Worm (Caenorhabditis elegans) whole organism, L1 larva: ENCODE results near the gene rpl-33.

Source experiments
- C04F5.9 ChIP-seq: sonication (generic microtip); optimal IDR thresholded peaks from 2 replicates; lab custom pipeline; 2016; ENCODE audit warnings: missing genetic modification characterization, missing compliant biosample characterization
- C16A3.4 ChIP-seq: fragments of 150-350 bp; optimal IDR thresholded peaks from 2 replicates; lab custom pipeline; 2014; ENCODE audit warnings: missing biosample characterization, missing genetic modification characterization
- F16B12.6 ChIP-seq: fragments of 150-350 bp; optimal IDR thresholded peaks from 2 replicates; lab custom pipeline; 2014; ENCODE audit warnings: missing biosample characterization, missing genetic modification characterization
- Y116A8C.19 ChIP-seq: sonication (generic microtip); optimal IDR thresholded peaks from 2 replicates; lab custom pipeline; 2016; ENCODE audit warnings: missing compliant biosample characterization, missing genetic modification characterization, borderline replicate concordance
- aha-1 ChIP-seq: fragments of 150-350 bp; optimal IDR thresholded peaks from 2 replicates; lab custom pipeline; 2014; ENCODE audit warnings: missing biosample characterization, missing genetic modification characterization
- alr-1 ChIP-seq: fragments of 200-800 bp; sonication (Bioruptor generic); optimal IDR thresholded peaks from 2 replicates; lab custom pipeline; 2018; ENCODE audit warnings: borderline replicate concordance, mild to moderate bottlenecking, missing genetic modification characterization, missing compliant biosample characterization
- ceh-82 ChIP-seq, 3 experiments: fragments of 150-350 bp in 1 of 3; sonication (generic microtip) in 2 of 3; optimal IDR thresholded peaks; 2 replicates each; lab custom pipeline; 2014 to 2017; ENCODE audit warnings: missing biosample characterization in 3 of 3, missing genetic modification characterization in 3 of 3
- ceh-88 ChIP-seq: fragments of 200-800 bp; sonication (Bioruptor generic); IDR thresholded peaks from 2 replicates; pipeline ENCODE4 v1.3.6; 2022; ENCODE audit warnings: missing genetic modification characterization, missing compliant biosample characterization
- ceh-90 ChIP-seq: sonication (generic microtip); optimal IDR thresholded peaks from 2 replicates; lab custom pipeline; 2016; ENCODE audit warnings: missing genetic modification characterization, missing compliant biosample characterization
- ces-1 ChIP-seq: fragments of 150-350 bp; optimal IDR thresholded peaks from 2 replicates; lab custom pipeline; 2014; ENCODE audit warnings: missing biosample characterization, missing genetic modification reagents, missing genetic modification characterization
- dpl-1 ChIP-seq, 3 experiments: fragments of 150-350 bp in 2 of 3; sonication (generic microtip) in 1 of 3; optimal IDR thresholded peaks; 2 replicates each; lab custom pipeline; 2014 to 2017; ENCODE audit warnings: missing biosample characterization in 3 of 3, missing genetic modification characterization in 3 of 3, missing genetic modification reagents in 3 of 3
- efl-1 ChIP-seq, 4 experiments: fragments of 150-350 bp; optimal IDR thresholded peaks in 3 of 4; peaks in 1 of 4; 1 replicate in 1 of 4; 2 replicates in 3 of 4; lab custom pipeline; 2014; ENCODE audit warnings: missing biosample characterization in 2 of 4, missing genetic modification characterization in 2 of 4, missing genetic modification reagents in 2 of 4
- efl-3 ChIP-seq: fragments of 200-800 bp; sonication (Bioruptor generic); optimal IDR thresholded peaks from 2 replicates; lab custom pipeline; 2018; ENCODE audit warnings: mild to moderate bottlenecking, missing genetic modification characterization, missing compliant biosample characterization
- egl-13 ChIP-seq: sonication (generic microtip); optimal IDR thresholded peaks from 2 replicates; lab custom pipeline; 2016; ENCODE audit warnings: missing genotype, missing genetic modification reagents, missing genetic modification characterization, missing compliant biosample characterization
- elt-2 ChIP-seq: sonication (generic microtip); optimal IDR thresholded peaks from 2 replicates; lab custom pipeline; 2016; ENCODE audit warnings: missing genetic modification characterization, mild to moderate bottlenecking, inconsistent platforms, missing compliant biosample characterization, missing genetic modification reagents
- elt-3 ChIP-seq, 6 experiments: fragments of 150-350 bp in 1 of 6; sonication (generic microtip); optimal IDR thresholded peaks; 2 replicates each; lab custom pipeline; 2017 to 2018; ENCODE audit warnings: missing biosample characterization in 6 of 6, missing genetic modification characterization in 6 of 6, inconsistent platforms in 1 of 6
- fkh-10 ChIP-seq: sonication (generic microtip); optimal IDR thresholded peaks from 2 replicates; lab custom pipeline; 2017; ENCODE audit warnings: missing biosample characterization, missing genetic modification reagents, missing genetic modification characterization
- fkh-4 ChIP-seq: sonication (generic microtip); optimal IDR thresholded peaks from 2 replicates; lab custom pipeline; 2016; ENCODE audit warnings: missing compliant biosample characterization, missing genetic modification characterization, borderline replicate concordance
- hpl-2 ChIP-seq: fragments of 150-350 bp; optimal IDR thresholded peaks from 2 replicates; lab custom pipeline; 2014; ENCODE audit warnings: missing biosample characterization, missing genetic modification reagents, missing genetic modification characterization
- isw-1 ChIP-seq: fragments of 200-800 bp; sonication (Bioruptor generic); IDR thresholded peaks from 2 replicates; pipeline ENCODE4 v1.3.6; 2022; ENCODE audit warnings: missing genetic modification characterization, missing compliant biosample characterization
- jun-1 ChIP-seq: fragments of 150-350 bp; optimal IDR thresholded peaks from 2 replicates; lab custom pipeline; 2014; ENCODE audit warnings: missing biosample characterization, missing genetic modification reagents, missing genetic modification characterization
- lin-13 ChIP-seq: fragments of 150-350 bp; optimal IDR thresholded peaks from 2 replicates; lab custom pipeline; 2014; ENCODE audit warnings: missing biosample characterization, missing genetic modification reagents, missing genetic modification characterization
- lin-15B ChIP-seq: fragments of 150-350 bp; sonication (generic microtip); optimal IDR thresholded peaks from 3 replicates; lab custom pipeline; 2014; ENCODE audit warnings: missing biosample characterization, missing genetic modification characterization
- lin-39 ChIP-seq: fragments of 150-350 bp; optimal IDR thresholded peaks from 2 replicates; lab custom pipeline; 2014; ENCODE audit warnings: missing biosample characterization, missing genetic modification reagents, missing genetic modification characterization
- mab-9 ChIP-seq: fragments of 200-800 bp; sonication (Bioruptor generic); IDR thresholded peaks from 2 replicates; pipeline ENCODE4 v1.3.6; 2022; ENCODE audit warnings: missing genetic modification reagents, missing genetic modification characterization, missing compliant biosample characterization
- mef-2 ChIP-seq: fragments of 150-350 bp; optimal IDR thresholded peaks from 2 replicates; lab custom pipeline; 2014; ENCODE audit warnings: missing biosample characterization, missing genetic modification characterization
- mep-1 ChIP-seq: fragments of 150-350 bp; optimal IDR thresholded peaks from 2 replicates; lab custom pipeline; 2014; ENCODE audit warnings: missing biosample characterization, missing genetic modification characterization
- nhr-19 ChIP-seq: fragments of 200-800 bp; sonication (Bioruptor generic); conservative IDR thresholded peaks from 2 replicates; pipeline ENCODE4 v1.3.6; 2022; ENCODE audit warnings: missing genetic modification characterization, missing compliant biosample characterization
- nhr-20 ChIP-seq: sonication (generic microtip); optimal IDR thresholded peaks from 2 replicates; lab custom pipeline; 2016; ENCODE audit warnings: mild to moderate bottlenecking, missing genetic modification characterization, missing compliant biosample characterization
- nhr-28 ChIP-seq: fragments of 150-350 bp; optimal IDR thresholded peaks from 2 replicates; lab custom pipeline; 2014; ENCODE audit warnings: missing biosample characterization, missing genetic modification characterization
- nhr-71 ChIP-seq: sonication (generic microtip); optimal IDR thresholded peaks from 2 replicates; lab custom pipeline; 2016; ENCODE audit warnings: mild to moderate bottlenecking, missing genetic modification characterization, moderate library complexity, missing compliant biosample characterization
- nhr-76 ChIP-seq: sonication (generic microtip); optimal IDR thresholded peaks from 2 replicates; lab custom pipeline; 2017; ENCODE audit warnings: missing biosample characterization, missing genetic modification characterization
- nhr-77 ChIP-seq: fragments of 150-350 bp; optimal IDR thresholded peaks from 2 replicates; lab custom pipeline; 2014; ENCODE audit warnings: missing biosample characterization, missing genetic modification characterization
- nhr-84 ChIP-seq: sonication (generic microtip); optimal IDR thresholded peaks from 2 replicates; lab custom pipeline; 2017; ENCODE audit warnings: missing biosample characterization, missing genetic modification characterization
- nhr-85 ChIP-seq: sonication (generic microtip); peaks from one replicate; lab custom pipeline; 2016; ENCODE audit warnings: missing genetic modification characterization, inconsistent platforms, missing compliant biosample characterization
- nhr-90 ChIP-seq: sonication (generic microtip); optimal IDR thresholded peaks from 2 replicates; lab custom pipeline; 2016; ENCODE audit warnings: mild to moderate bottlenecking, missing genetic modification characterization, missing compliant biosample characterization; ENCODE audit not compliant: poor library complexity
- pag-3 ChIP-seq: sonication (generic microtip); optimal IDR thresholded peaks from 2 replicates; lab custom pipeline; 2017; ENCODE audit warnings: missing genetic modification characterization, mild to moderate bottlenecking, missing compliant biosample characterization, antibody characterized with exemption, borderline replicate concordance; ENCODE audit not compliant: insufficient read depth
- pax-3 ChIP-seq: fragments of 200-800 bp; sonication (Bioruptor generic); optimal IDR thresholded peaks from 2 replicates; lab custom pipeline; 2018; ENCODE audit warnings: mild to moderate bottlenecking, missing genetic modification characterization, moderate library complexity, missing compliant biosample characterization
- pqm-1 ChIP-seq: sonication (generic microtip); optimal IDR thresholded peaks from 3 replicates; lab custom pipeline; 2017; ENCODE audit warnings: missing biosample characterization, missing genetic modification characterization
- skn-1 ChIP-seq: fragments of 150-350 bp; optimal IDR thresholded peaks from 2 replicates; lab custom pipeline; 2014; ENCODE audit warnings: missing biosample characterization, missing genetic modification characterization
- snpc-4 ChIP-seq: fragments of 150-350 bp; optimal IDR thresholded peaks from 2 replicates; lab custom pipeline; 2014; ENCODE audit warnings: missing biosample characterization, missing genetic modification characterization
- snu-23 ChIP-seq: sonication (generic microtip); optimal IDR thresholded peaks from 2 replicates; lab custom pipeline; 2016; ENCODE audit warnings: missing genetic modification characterization, missing compliant biosample characterization
- sox-4 ChIP-seq: sonication (generic microtip); optimal IDR thresholded peaks from 2 replicates; lab custom pipeline; 2016; ENCODE audit warnings: missing genetic modification characterization, missing compliant biosample characterization
- sptf-1 ChIP-seq: fragments of 150-350 bp; optimal IDR thresholded peaks from 2 replicates; lab custom pipeline; 2014; ENCODE audit warnings: missing biosample characterization, missing genetic modification characterization
- sup-37 ChIP-seq: fragments of 200-800 bp; sonication (Bioruptor generic); optimal IDR thresholded peaks from 2 replicates; lab custom pipeline; 2018; ENCODE audit warnings: mild to moderate bottlenecking, missing genetic modification characterization, missing compliant biosample characterization
- unc-30 ChIP-seq: sonication (generic microtip); optimal IDR thresholded peaks from 2 replicates; lab custom pipeline; 2017; ENCODE audit warnings: missing biosample characterization, missing genetic modification characterization
- unc-86 ChIP-seq: sonication (generic microtip); optimal IDR thresholded peaks from 2 replicates; lab custom pipeline; 2016; ENCODE audit warnings: missing genetic modification characterization, missing compliant biosample characterization
- unc-98 ChIP-seq: fragments of 200-800 bp; sonication (Bioruptor generic); IDR thresholded peaks from 2 replicates; pipeline ENCODE4 v1.3.6; 2022; ENCODE audit warnings: missing genetic modification characterization, missing compliant biosample characterization
- vab-15 ChIP-seq: sonication (generic microtip); optimal IDR thresholded peaks from 2 replicates; lab custom pipeline; 2017; ENCODE audit warnings: missing genotype, mild to moderate bottlenecking, missing genetic modification characterization, missing compliant biosample characterization
- xbp-1 ChIP-seq: sonication (generic microtip); optimal IDR thresholded peaks from 2 replicates; lab custom pipeline; 2016; ENCODE audit warnings: missing genetic modification characterization, missing compliant biosample characterization
- ztf-4 ChIP-seq: fragments of 150-350 bp; optimal IDR thresholded peaks from 2 replicates; lab custom pipeline; 2014; ENCODE audit warnings: missing biosample characterization, missing genetic modification characterization

The rpl-33 gene

ce11 chrII:7104794-7105613, at the start of gene rpl-33, which contains the start of gene farl-11:
TSS of gene rpl-33 (plus strand) at chrII:7105563.
TSS of gene farl-11 (minus strand) at chrII:7105035.
- TF ChIP-seq ceh-88 (GFP tag; lab: Robert Waterston, UW), result peak; percentile 26; the same call in 1 of the 2 replicates
- peak; percentile 77 for TF ChIP-seq nhr-19 (GFP tag; lab: Robert Waterston, UW)
- TF ChIP-seq pqm-1, result no peak
- peak; percentile 95 for TF ChIP-seq C16A3.4 (tag; lab: Kevin White, UChicago)
- TF ChIP-seq aha-1 (tag; lab: Kevin White, UChicago), result no peak
- TF ChIP-seq sup-37 (GFP tag; lab: Kevin White, UChicago), result no peak
- no peak for TF ChIP-seq vab-15 (tag; lab: Kevin White, UChicago)
- TF ChIP-seq elt-2 (tag; lab: Kevin White, UChicago), result peak; percentile 15
- TF ChIP-seq pax-3 (tag; lab: Kevin White, UChicago), result peak; percentile 34
- no peak for TF ChIP-seq pag-3 (tag; lab: Kevin White, UChicago)
- TF ChIP-seq unc-98 (GFP tag; lab: Robert Waterston, UW), result no peak
- peak; percentile 79 for TF ChIP-seq lin-13
- TF ChIP-seq nhr-76 (tag; lab: Kevin White, UChicago), result no peak
- TF ChIP-seq unc-30, result no peak
- peak; percentile 68 for TF ChIP-seq nhr-90 (tag; lab: Kevin White, UChicago)
- TF ChIP-seq unc-86 (tag; lab: Kevin White, UChicago), result peak; percentile 68
- TF ChIP-seq fkh-10 (GFP tag; lab: Kevin White, UChicago), result peak; percentile 33
- peak; percentile 60 for TF ChIP-seq jun-1 (tag; lab: Kevin White, UChicago)
- TF ChIP-seq nhr-85, result peak; percentile 90
- TF ChIP-seq ces-1 (GFP tag; lab: Kevin White, UChicago), result no peak
- TF ChIP-seq mep-1 (tag; lab: Kevin White, UChicago), result peak; percentile 96
- peak; percentile 45 for TF ChIP-seq sox-4 (tag; lab: Kevin White, UChicago)
- TF ChIP-seq Y116A8C.19 (tag; lab: Kevin White, UChicago), result no peak
- TF ChIP-seq alr-1 (tag; lab: Kevin White, UChicago), result no peak
- TF ChIP-seq isw-1 (GFP tag; lab: Robert Waterston, UW), result peak; percentile 80
- TF ChIP-seq nhr-28 (tag; lab: Kevin White, UChicago), result no peak
- TF ChIP-seq snu-23 (GFP tag; lab: Kevin White, UChicago), result peak; percentile 92
- no peak for TF ChIP-seq mef-2 (tag; lab: Kevin White, UChicago)
- no peak for TF ChIP-seq nhr-84
- peak; percentile 81 for TF ChIP-seq xbp-1 (tag; lab: Kevin White, UChicago)
- TF ChIP-seq lin-15B (tag; lab: Kevin White, UChicago), result peak; percentile 98
- peak; percentile 86 for TF ChIP-seq nhr-20 (tag; lab: Kevin White, UChicago)
- peak; percentile 30 for TF ChIP-seq lin-39 (tag; lab: Kevin White, UChicago)
- TF ChIP-seq ztf-4 (tag; lab: Kevin White, UChicago), result no peak
- peak; percentile 73 for TF ChIP-seq snpc-4 (tag; lab: Kevin White, UChicago)
- peak; percentile 75 to 83 (median 81) for TF ChIP-seq dpl-1 (GFP tag; optimal IDR thresholded peaks at IDR 0.05; lab: Kevin White, UChicago)
- TF ChIP-seq nhr-71, result peak; percentile 87
- TF ChIP-seq fkh-4, result no peak
- peak; percentile 80 for TF ChIP-seq nhr-77
- peak in 4 of 6 experiments; percentile 14 to 84 (median 61) for TF ChIP-seq elt-3 (tag; optimal IDR thresholded peaks at IDR 0.05; lab: Kevin White, UChicago)
- TF ChIP-seq ceh-82 (tag; optimal IDR thresholded peaks at IDR 0.05; lab: Kevin White, UChicago), result peak; percentile 77 to 92 (median 80)
- TF ChIP-seq egl-13 (tag; lab: Kevin White, UChicago), result peak; percentile 34
- TF ChIP-seq skn-1 (tag; lab: Kevin White, UChicago), result peak; percentile 93
- TF ChIP-seq F16B12.6, result peak; percentile 70
- peak; percentile 84 to 86 for TF ChIP-seq efl-1 (optimal IDR thresholded peaks at IDR 0.05; lab: Kevin White, UChicago)
- TF ChIP-seq efl-1 (GFP tag; optimal IDR thresholded peaks at IDR 0.05 in 1 of 2; lab: Kevin White, UChicago), result peak; percentile 79 to 97
- no peak for TF ChIP-seq sptf-1 (tag; lab: Kevin White, UChicago)
- no peak for TF ChIP-seq efl-3
- TF ChIP-seq mab-9, result no peak
- TF ChIP-seq hpl-2 (GFP tag; lab: Kevin White, UChicago), result peak; percentile 52
- TF ChIP-seq C04F5.9, result peak; percentile 58
- no peak for TF ChIP-seq ceh-90 (tag; lab: Kevin White, UChicago)
